Worm (Caenorhabditis elegans) whole organism, mixed stage, embryonic: ENCODE measurements around the gene Y43C5B.3.

ENCODE experiments used
- M03D4.4 ChIP-seq: sonication (generic microtip); optimal IDR thresholded peaks from 2 replicates; lab custom pipeline; 2017; ENCODE audit warnings: mild to moderate bottlenecking, missing genetic modification characterization, missing compliant biosample characterization
- ces-1 ChIP-seq: fragments of 150-350 bp; optimal IDR thresholded peaks from 2 replicates; lab custom pipeline; 2014; ENCODE audit warnings: missing biosample characterization, missing genetic modification reagents, missing genetic modification characterization
- elt-3 ChIP-seq: fragments of 150-350 bp; optimal IDR thresholded peaks from 2 replicates; lab custom pipeline; 2014; ENCODE audit warnings: missing biosample characterization, missing genetic modification characterization
- lin-13 ChIP-seq: fragments of 150-350 bp; optimal IDR thresholded peaks from 2 replicates; lab custom pipeline; 2014; ENCODE audit warnings: missing biosample characterization, missing genetic modification characterization
- mep-1 ChIP-seq: fragments of 150-350 bp; optimal IDR thresholded peaks from 2 replicates; lab custom pipeline; 2017; ENCODE audit warnings: missing biosample characterization, missing genetic modification reagents, missing genetic modification characterization, inconsistent platforms
- pha-4 ChIP-seq: fragments of 150-350 bp; optimal IDR thresholded peaks from 2 replicates; lab custom pipeline; 2018; ENCODE audit warnings: missing biosample characterization, missing genetic modification reagents, missing genetic modification characterization
- snpc-4 ChIP-seq: fragments of 150-350 bp; optimal IDR thresholded peaks from 2 replicates; lab custom pipeline; 2014; ENCODE audit warnings: missing biosample characterization, missing genetic modification characterization
- sptf-1 ChIP-seq: sonication (generic microtip); optimal IDR thresholded peaks from 2 replicates; lab custom pipeline; 2017; ENCODE audit warnings: mild to moderate bottlenecking, missing genetic modification characterization, moderate library complexity, missing compliant biosample characterization
- unc-120 ChIP-seq: sonication (generic microtip); optimal IDR thresholded peaks from 2 replicates; lab custom pipeline; 2017; ENCODE audit warnings: missing genetic modification characterization, missing compliant biosample characterization; ENCODE audit not compliant: poor library complexity, severe bottlenecking
- unc-39 ChIP-seq: fragments of 150-350 bp; optimal IDR thresholded peaks from 2 replicates; lab custom pipeline; 2014; ENCODE audit warnings: missing biosample characterization, missing genetic modification characterization
- unc-62 ChIP-seq: fragments of 150-350 bp; optimal IDR thresholded peaks from 2 replicates; lab custom pipeline; 2014; ENCODE audit warnings: missing biosample characterization, missing genetic modification reagents, missing genetic modification characterization

DNA sequence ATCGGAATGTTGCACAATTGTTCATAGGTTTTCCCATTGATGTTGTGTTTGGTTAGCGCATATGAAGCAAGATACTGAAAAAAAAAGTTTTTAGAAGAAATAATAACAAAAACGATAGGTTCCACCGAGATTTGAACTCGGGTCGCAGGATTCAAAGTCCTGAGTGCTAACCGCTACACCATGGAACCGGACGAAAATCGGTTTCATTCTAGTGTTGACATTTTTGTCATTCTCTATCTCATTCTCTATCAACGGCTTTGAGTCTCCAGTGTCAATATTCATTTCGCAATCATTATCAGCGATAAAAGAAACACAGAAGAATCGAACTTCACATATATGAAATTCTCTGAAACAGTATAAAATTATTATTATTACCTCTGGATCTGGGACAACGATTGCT is 39.3 kb upstream of the Y43C5B.3 start:
- TF ChIP-seq mep-1 (tag; lab: Kevin White, UChicago): no peak
- TF ChIP-seq unc-39 (tag; lab: Kevin White, UChicago): no peak
- TF ChIP-seq snpc-4 (tag; lab: Kevin White, UChicago): no peak
- no peak for TF ChIP-seq pha-4
- no peak for TF ChIP-seq M03D4.4
- TF ChIP-seq unc-62: no peak
- no peak for TF ChIP-seq sptf-1 (tag; lab: Kevin White, UChicago)
- no peak for TF ChIP-seq elt-3 (tag; lab: Kevin White, UChicago)
- TF ChIP-seq lin-13 (tag; lab: Kevin White, UChicago): no peak
- no peak for TF ChIP-seq unc-120 (tag; lab: Kevin White, UChicago)
- TF ChIP-seq ces-1 (GFP tag; lab: Kevin White, UChicago): no peak
